Worm (Caenorhabditis elegans) whole organism, early embryonic: ENCODE results near the gene twk-10.

ENCODE experiments used
- B0310.2 ChIP-seq: sonication (generic microtip); optimal IDR thresholded peaks from 2 replicates; lab custom pipeline; 2016; ENCODE audit warnings: mild to moderate bottlenecking, missing genetic modification characterization, missing compliant biosample characterization
- F13C5.2 ChIP-seq: sonication (generic microtip); optimal IDR thresholded peaks from 2 replicates; lab custom pipeline; 2017; ENCODE audit warnings: mild to moderate bottlenecking, missing genetic modification characterization, inconsistent platforms, missing compliant biosample characterization
- ama-1 ChIP-seq: fragments of 150-350 bp; optimal IDR thresholded peaks from 2 replicates; lab custom pipeline; 2014
- ceh-36 ChIP-seq: sonication (generic microtip); optimal IDR thresholded peaks from 2 replicates; lab custom pipeline; 2016; ENCODE audit warnings: missing genetic modification characterization, inconsistent platforms, missing compliant biosample characterization
- hmbx-1 ChIP-seq: sonication (generic microtip); optimal IDR thresholded peaks from 2 replicates; lab custom pipeline; 2016; ENCODE audit warnings: mild to moderate bottlenecking, missing genetic modification characterization, missing compliant biosample characterization
- hmg-4 ChIP-seq: fragments of 200-800 bp; sonication (Bioruptor generic); optimal IDR thresholded peaks from 2 replicates; lab custom pipeline; 2018; ENCODE audit warnings: mild to moderate bottlenecking, missing genetic modification characterization, missing compliant biosample characterization
- hnd-1 ChIP-seq: sonication (generic microtip); optimal IDR thresholded peaks from 2 replicates; lab custom pipeline; 2016; ENCODE audit warnings: missing genetic modification characterization, missing compliant biosample characterization
- tbx-11 ChIP-seq: fragments of 200-800 bp; sonication (Bioruptor generic); IDR thresholded peaks from 2 replicates; pipeline ENCODE4 v1.3.6; 2022; ENCODE audit warnings: missing genetic modification characterization, missing compliant biosample characterization

- no peak for TF ChIP-seq ceh-36 (tag; lab: Kevin White, UChicago)
- no peak for TF ChIP-seq hnd-1 (tag; lab: Kevin White, UChicago)
- TF ChIP-seq F13C5.2 (tag; lab: Kevin White, UChicago) = no peak
- TF ChIP-seq tbx-11 (GFP tag; lab: Robert Waterston, UW) = no peak
- TF ChIP-seq ama-1 (lab: Kevin White, UChicago) = no peak
- TF ChIP-seq B0310.2 (tag; lab: Kevin White, UChicago) = no peak
- TF ChIP-seq hmbx-1 (tag; lab: Kevin White, UChicago) = no peak
- no peak for TF ChIP-seq hmg-4 (GFP tag; lab: Kevin White, UChicago)
Measured at ce11 chrV:6520385-6521080, 31.6 kb upstream of the twk-10 start, which contains the start of the genes F46E10.2 and F46E10.18.
